Worm (Caenorhabditis elegans) whole organism, young adult: Measurements from ENCODE around the gene C14A4.9.
A peak's percentile ranks its signal among the peaks of the same experiment; 100 is the strongest.

Source experiments
- B0019.2 ChIP-seq: fragments of 200-800 bp; sonication (Bioruptor generic); conservative IDR thresholded peaks from 2 replicates; pipeline ENCODE4 v1.3.6; 2022; ENCODE audit warnings: missing genetic modification reagents, missing genetic modification characterization, missing compliant biosample characterization
- C06A6.2 ChIP-seq: fragments of 200-800 bp; sonication (Bioruptor generic); conservative IDR thresholded peaks from 2 replicates; pipeline ENCODE4 v1.3.6; 2022; ENCODE audit warnings: missing genetic modification characterization, missing compliant biosample characterization
- C17E4.6 ChIP-seq: fragments of 200-800 bp; sonication (Bioruptor generic); IDR thresholded peaks from 2 replicates; pipeline ENCODE4 v1.3.6; 2022; ENCODE audit warnings: missing genetic modification reagents, missing genetic modification characterization, missing compliant biosample characterization
- D2030.7 ChIP-seq: fragments of 200-800 bp; sonication (Bioruptor generic); IDR thresholded peaks from 2 replicates; pipeline ENCODE4 v1.3.6; 2022; ENCODE audit warnings: missing genetic modification reagents, missing genetic modification characterization, missing compliant biosample characterization
- F22D6.2 ChIP-seq: sonication (generic microtip); optimal IDR thresholded peaks from 2 replicates; lab custom pipeline; 2016; ENCODE audit warnings: mild to moderate bottlenecking, missing genetic modification characterization, missing compliant biosample characterization
- F23B12.7 ChIP-seq: sonication (generic microtip); optimal IDR thresholded peaks from 2 replicates; lab custom pipeline; 2017; ENCODE audit warnings: missing genetic modification characterization, mild to moderate bottlenecking, missing compliant biosample characterization, antibody characterized with exemption, moderate library complexity; ENCODE audit not compliant: insufficient read depth
- F33H1.4 ChIP-seq: fragments of 200-800 bp; sonication (Bioruptor generic); IDR thresholded peaks from 2 replicates; pipeline ENCODE4 v1.3.6; 2022; ENCODE audit warnings: missing genetic modification reagents, missing genetic modification characterization, missing compliant biosample characterization
- F37B4.10 ChIP-seq: fragments of 200-800 bp; sonication (Bioruptor generic); IDR thresholded peaks from 2 replicates; pipeline ENCODE4 v1.3.6; 2022; ENCODE audit warnings: missing genetic modification characterization, missing compliant biosample characterization
- F55B11.4 ChIP-seq: sonication (generic microtip); optimal IDR thresholded peaks from 2 replicates; lab custom pipeline; 2016; ENCODE audit warnings: missing compliant biosample characterization, missing genetic modification characterization, borderline replicate concordance; ENCODE audit not compliant: insufficient read depth
- F57A8.1 ChIP-seq: fragments of 200-800 bp; sonication (Bioruptor generic); optimal IDR thresholded peaks from 2 replicates; lab custom pipeline; 2018; ENCODE audit warnings: mild to moderate bottlenecking, missing genetic modification characterization, moderate library complexity, missing compliant biosample characterization
- F57C9.4 ChIP-seq: sonication (generic microtip); optimal IDR thresholded peaks from 2 replicates; lab custom pipeline; 2017; ENCODE audit warnings: mild to moderate bottlenecking, missing genetic modification characterization, missing compliant biosample characterization
- T26A5.8 ChIP-seq: sonication (generic microtip); optimal IDR thresholded peaks from 2 replicates; lab custom pipeline; 2016; ENCODE audit warnings: missing genetic modification characterization, missing compliant biosample characterization
- Y56A3A.18 ChIP-seq: fragments of 200-800 bp; sonication (Bioruptor generic); IDR thresholded peaks from 2 replicates; pipeline ENCODE4 v1.3.6; 2022; ENCODE audit warnings: missing genetic modification reagents, missing genetic modification characterization, missing compliant biosample characterization
- ZK185.1 ChIP-seq: sonication (generic microtip); optimal IDR thresholded peaks from 2 replicates; lab custom pipeline; 2016; ENCODE audit warnings: mild to moderate bottlenecking, missing genetic modification characterization, missing compliant biosample characterization; ENCODE audit not compliant: poor library complexity, severe bottlenecking
- atf-7 ChIP-seq: sonication (generic microtip); optimal IDR thresholded peaks from 2 replicates; lab custom pipeline; 2017; ENCODE audit warnings: mild to moderate bottlenecking, missing genetic modification characterization, missing compliant biosample characterization
- athp-1 ChIP-seq: sonication (generic microtip); optimal IDR thresholded peaks from 2 replicates; lab custom pipeline; 2017; ENCODE audit warnings: mild to moderate bottlenecking, missing genetic modification characterization, missing compliant biosample characterization
- attf-3 ChIP-seq: fragments of 200-800 bp; sonication (Bioruptor generic); conservative IDR thresholded peaks from 2 replicates; pipeline ENCODE4 v1.3.6; 2022; ENCODE audit warnings: missing genetic modification reagents, missing genetic modification characterization, missing compliant biosample characterization
- attf-5 ChIP-seq: fragments of 200-800 bp; sonication (Bioruptor generic); optimal IDR thresholded peaks from 2 replicates; lab custom pipeline; 2018; ENCODE audit warnings: mild to moderate bottlenecking, missing genetic modification characterization, missing compliant biosample characterization
- bed-1 ChIP-seq: fragments of 200-800 bp; sonication (Bioruptor generic); IDR thresholded peaks from 2 replicates; pipeline ENCODE4 v1.3.6; 2022; ENCODE audit warnings: missing genetic modification reagents, missing genetic modification characterization, missing compliant biosample characterization
- bed-2 ChIP-seq: fragments of 200-800 bp; sonication (Bioruptor generic); IDR thresholded peaks from 2 replicates; pipeline ENCODE4 v1.3.6; 2022; ENCODE audit warnings: missing genetic modification reagents, missing genetic modification characterization, missing compliant biosample characterization
- cebp-2 ChIP-seq: fragments of 200-800 bp; sonication (Bioruptor generic); IDR thresholded peaks from 2 replicates; pipeline ENCODE4 v1.3.6; 2022; ENCODE audit warnings: missing genetic modification characterization, missing compliant biosample characterization
- ceh-27 ChIP-seq: fragments of 200-800 bp; sonication (Bioruptor generic); optimal IDR thresholded peaks from 2 replicates; lab custom pipeline; 2018; ENCODE audit warnings: mild to moderate bottlenecking, missing genetic modification characterization, moderate library complexity, missing compliant biosample characterization
- ceh-40 ChIP-seq: fragments of 200-800 bp; sonication (Bioruptor generic); IDR thresholded peaks from 2 replicates; pipeline ENCODE4 v1.3.6; 2022; ENCODE audit warnings: missing genetic modification characterization, missing compliant biosample characterization
- dpl-1 ChIP-seq: fragments of 150-350 bp; optimal IDR thresholded peaks from 2 replicates; lab custom pipeline; 2014; ENCODE audit warnings: missing biosample characterization, missing genetic modification reagents, missing genetic modification characterization
- ekl-4 ChIP-seq: fragments of 200-800 bp; sonication (Bioruptor generic); IDR thresholded peaks from 2 replicates; pipeline ENCODE4 v1.3.6; 2022; ENCODE audit warnings: missing genetic modification reagents, missing genetic modification characterization, missing compliant biosample characterization
- fkh-3 ChIP-seq: sonication (generic microtip); optimal IDR thresholded peaks from 2 replicates; lab custom pipeline; 2016; ENCODE audit warnings: mild to moderate bottlenecking, missing genetic modification characterization, missing compliant biosample characterization
- gei-17 ChIP-seq: fragments of 200-800 bp; sonication (Bioruptor generic); optimal IDR thresholded peaks from 2 replicates; lab custom pipeline; 2018; ENCODE audit warnings: mild to moderate bottlenecking, missing genetic modification characterization, missing compliant biosample characterization
- him-1 ChIP-seq: sonication (generic microtip); optimal IDR thresholded peaks from 2 replicates; lab custom pipeline; 2016; ENCODE audit warnings: missing genotype, missing genetic modification reagents, missing genetic modification characterization, missing compliant biosample characterization
- hmg-20 ChIP-seq: fragments of 200-800 bp; sonication (Bioruptor generic); IDR thresholded peaks from 2 replicates; pipeline ENCODE4 v1.3.6; 2022; ENCODE audit warnings: missing genetic modification reagents, missing genetic modification characterization, missing compliant biosample characterization
- let-526 ChIP-seq: fragments of 200-800 bp; sonication (Bioruptor generic); IDR thresholded peaks from 2 replicates; pipeline ENCODE4 v1.3.6; 2022; ENCODE audit warnings: missing genetic modification reagents, missing genetic modification characterization, missing compliant biosample characterization
- lin-26 ChIP-seq: fragments of 200-800 bp; sonication (Bioruptor generic); IDR thresholded peaks from 2 replicates; pipeline ENCODE4 v1.3.6; 2022; ENCODE audit warnings: missing genetic modification reagents, missing genetic modification characterization, missing compliant biosample characterization
- lin-54 ChIP-seq: fragments of 200-800 bp; sonication (Bioruptor generic); optimal IDR thresholded peaks from 2 replicates; lab custom pipeline; 2018; ENCODE audit warnings: mild to moderate bottlenecking, missing genetic modification characterization, missing compliant biosample characterization
- lir-1 ChIP-seq: fragments of 200-800 bp; sonication (Bioruptor generic); conservative IDR thresholded peaks from 2 replicates; pipeline ENCODE4 v1.3.6; 2022; ENCODE audit warnings: missing genetic modification reagents, missing genetic modification characterization, missing compliant biosample characterization
- madf-3 ChIP-seq: fragments of 200-800 bp; sonication (Bioruptor generic); IDR thresholded peaks from 2 replicates; pipeline ENCODE4 v1.3.6; 2022; ENCODE audit warnings: missing genetic modification reagents, missing genetic modification characterization, missing compliant biosample characterization
- madf-8 ChIP-seq: fragments of 200-800 bp; sonication (Bioruptor generic); conservative IDR thresholded peaks from 2 replicates; pipeline ENCODE4 v1.3.6; 2022; ENCODE audit warnings: missing genetic modification reagents, missing genetic modification characterization, missing compliant biosample characterization
- mcd-1 ChIP-seq: fragments of 200-800 bp; sonication (Bioruptor generic); IDR thresholded peaks from 2 replicates; pipeline ENCODE4 v1.3.6; 2022; ENCODE audit warnings: missing genetic modification reagents, missing genetic modification characterization, missing compliant biosample characterization
- mes-4 ChIP-seq: sonication (generic microtip); optimal IDR thresholded peaks from 2 replicates; lab custom pipeline; 2016; ENCODE audit warnings: missing genotype, missing genetic modification characterization, missing compliant biosample characterization
- nfyb-1 ChIP-seq: fragments of 200-800 bp; sonication (Bioruptor generic); IDR thresholded peaks from 2 replicates; pipeline ENCODE4 v1.3.6; 2022; ENCODE audit warnings: missing genetic modification reagents, missing genetic modification characterization, missing compliant biosample characterization
- nhr-80 ChIP-seq: sonication (generic microtip); optimal IDR thresholded peaks from 2 replicates; lab custom pipeline; 2016; ENCODE audit warnings: missing genetic modification characterization, missing compliant biosample characterization
- nhr-90 ChIP-seq: sonication (generic microtip); optimal IDR thresholded peaks from 2 replicates; lab custom pipeline; 2016; ENCODE audit warnings: missing genotype, mild to moderate bottlenecking, missing genetic modification characterization, missing compliant biosample characterization
- rpc-1 ChIP-seq, 2 experiments: fragments of 150-350 bp in 1 of 2; sonication (generic microtip) in 1 of 2; optimal IDR thresholded peaks; 2 replicates each; lab custom pipeline; 2014 to 2018; ENCODE audit warnings: missing biosample characterization in 1 of 2, missing genetic modification characterization in 1 of 2, missing genetic modification reagents in 1 of 2, missing genotype in 1 of 2
- snpc-1.1 ChIP-seq: sonication (generic microtip); optimal IDR thresholded peaks from 2 replicates; lab custom pipeline; 2017; ENCODE audit warnings: missing genetic modification characterization, mild to moderate bottlenecking, missing compliant biosample characterization, antibody characterized with exemption, moderate library complexity, missing genotype, missing genetic modification reagents; ENCODE audit not compliant: insufficient read depth
- sptf-2 ChIP-seq: fragments of 200-800 bp; sonication (Bioruptor generic); optimal IDR thresholded peaks from 2 replicates; lab custom pipeline; 2018; ENCODE audit warnings: mild to moderate bottlenecking, missing genetic modification characterization, missing compliant biosample characterization
- tbp1 ChIP-seq: fragments of 200-800 bp; sonication (Bioruptor generic); optimal IDR thresholded peaks from 2 replicates; lab custom pipeline; 2018; ENCODE audit warnings: mild to moderate bottlenecking, missing genetic modification characterization, missing compliant biosample characterization
- tlf-1 ChIP-seq: fragments of 200-800 bp; sonication (Bioruptor generic); optimal IDR thresholded peaks from 2 replicates; lab custom pipeline; 2018; ENCODE audit warnings: mild to moderate bottlenecking, missing genetic modification characterization, missing compliant biosample characterization
- ztf-18 ChIP-seq: sonication (generic microtip); optimal IDR thresholded peaks from 2 replicates; lab custom pipeline; 2016; ENCODE audit warnings: missing genotype, mild to moderate bottlenecking, missing genetic modification characterization, missing compliant biosample characterization
- ztf-22 ChIP-seq: fragments of 200-800 bp; sonication (Bioruptor generic); optimal IDR thresholded peaks from 2 replicates; lab custom pipeline; 2018; ENCODE audit warnings: mild to moderate bottlenecking, missing genetic modification characterization, moderate library complexity, missing compliant biosample characterization
- ztf-28 ChIP-seq: fragments of 200-800 bp; sonication (Bioruptor generic); IDR thresholded peaks from 2 replicates; pipeline ENCODE4 v1.3.6; 2022; ENCODE audit warnings: missing genetic modification reagents, missing genetic modification characterization, missing compliant biosample characterization
- ztf-6 ChIP-seq: fragments of 200-800 bp; sonication (Bioruptor generic); IDR thresholded peaks from 2 replicates; pipeline ENCODE4 v1.3.6; 2022; ENCODE audit warnings: missing genetic modification reagents, missing genetic modification characterization, missing compliant biosample characterization

C14A4.9 gene

DNA sequence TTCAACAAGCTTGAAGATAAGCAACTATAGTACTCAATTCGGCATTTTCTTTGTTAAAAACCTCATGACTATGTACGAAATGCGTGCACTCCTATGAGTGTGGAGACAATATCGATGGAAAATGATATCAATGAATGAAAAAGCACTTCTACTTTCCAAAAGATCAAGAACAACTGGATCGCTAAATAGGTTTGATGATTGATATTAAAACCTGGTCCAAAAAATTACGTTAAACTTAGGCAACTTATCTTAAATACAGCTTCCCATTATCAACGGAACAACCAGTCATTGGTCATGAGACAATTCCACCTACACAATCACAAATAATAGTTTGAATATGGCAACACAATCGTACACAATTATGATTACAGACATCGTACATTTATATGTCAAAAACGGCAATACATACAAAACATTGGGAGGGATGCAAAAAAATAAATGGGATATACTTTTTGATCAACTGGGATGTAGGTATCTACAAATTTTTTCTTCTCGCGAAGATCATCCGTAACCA, 39.4 kb upstream of the C14A4.9 start (continued):
- TF ChIP-seq rpc-1 (optimal IDR thresholded peaks at IDR 0.05; lab: Kevin White, UChicago) (no peak), rpc-1 (tag; optimal IDR thresholded peaks at IDR 0.05; lab: Kevin White, UChicago) (no peak), ZK185.1 (tag; lab: Kevin White, UChicago) (peak; percentile 6), lin-26 (GFP tag; lab: Robert Waterston, UW) (0 out of 2 replicates have a peak, but pooled peaks have one; percentile 68), F22D6.2 (no peak), F23B12.7 (tag; lab: Kevin White, UChicago) (no peak), ztf-22 (GFP tag; lab: Kevin White, UChicago) (no peak), ceh-40 (GFP tag; lab: Robert Waterston, UW) (peak; percentile 68; the same call in 1 of the 2 replicates), F37B4.10 (GFP tag; lab: Robert Waterston, UW) (no peak), Y56A3A.18 (no peak), attf-3 (no peak), nhr-80 (tag; lab: Kevin White, UChicago) (no peak), athp-1 (tag; lab: Kevin White, UChicago) (peak; percentile 44), D2030.7 (no peak), T26A5.8 (no peak), madf-8 (GFP tag; lab: Robert Waterston, UW) (no peak), ceh-27 (peak; percentile 1), nhr-90 (tag; lab: Kevin White, UChicago) (peak; percentile 4), atf-7 (tag; lab: Kevin White, UChicago) (no peak), bed-2 (GFP tag; lab: Robert Waterston, UW) (no peak), him-1 (tag; lab: Kevin White, UChicago) (no peak), lin-54 (peak; percentile 23), C06A6.2 (no peak), sptf-2 (GFP tag; lab: Kevin White, UChicago) (no peak), F55B11.4 (tag; lab: Kevin White, UChicago) (no peak), bed-1 (GFP tag; lab: Robert Waterston, UW) (no peak), cebp-2 (GFP tag; lab: Robert Waterston, UW) (no peak), nfyb-1 (peak; percentile 23; the same call in 1 of the 2 replicates), mes-4 (no peak), B0019.2 (no peak), lir-1 (GFP tag; lab: Robert Waterston, UW) (no peak)

DNA sequence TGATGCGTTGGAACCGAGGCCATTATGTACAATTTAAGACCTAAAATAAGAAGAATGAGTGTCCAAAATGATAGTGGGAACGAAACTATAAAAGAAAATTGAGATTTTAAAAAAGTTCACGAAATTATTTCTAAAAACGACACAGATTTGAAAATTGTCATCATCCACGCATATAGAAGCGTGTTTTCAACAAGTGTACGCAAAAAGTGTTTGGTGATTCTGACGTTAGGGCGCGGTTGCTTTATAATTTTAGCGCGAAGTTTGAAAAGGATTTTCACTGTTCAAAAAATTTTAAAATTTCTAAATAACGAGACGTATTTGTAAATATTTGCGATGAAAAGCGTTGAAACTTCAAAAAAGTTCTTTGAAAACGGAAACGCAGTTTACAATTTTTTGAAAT, 35.8 kb upstream of the C14A4.9 start, which contains the start of gene cdc-48.1:
TSS of gene cdc-48.1 (minus strand) at position 40 of the 400 bp plus-strand sequence.
- TF ChIP-seq ztf-28 (GFP tag; lab: Robert Waterston, UW) (peak; percentile 97), mcd-1 (GFP tag; lab: Robert Waterston, UW) (peak; percentile 100), madf-3 (GFP tag; lab: Robert Waterston, UW) (peak; percentile 98), ekl-4 (peak; percentile 99), F33H1.4 (GFP tag; lab: Robert Waterston, UW) (peak; percentile 96), snpc-1.1 (peak; percentile 87), ztf-18 (tag; lab: Kevin White, UChicago) (peak; percentile 89), lir-1 (GFP tag; lab: Robert Waterston, UW) (peak; percentile 99), F57C9.4 (tag; lab: Kevin White, UChicago) (peak; percentile 93), athp-1 (tag; lab: Kevin White, UChicago) (peak; percentile 100), let-526 (GFP tag; lab: Robert Waterston, UW) (peak; percentile 98), attf-3 (peak; percentile 94), tbp1 (GFP tag; lab: Kevin White, UChicago) (peak; percentile 83), ztf-6 (peak; percentile 99), F57A8.1 (GFP tag; lab: Kevin White, UChicago) (peak; percentile 84), dpl-1 (peak; percentile 100), attf-5 (GFP tag; lab: Kevin White, UChicago) (peak; percentile 100), hmg-20 (GFP tag; lab: Robert Waterston, UW) (peak; percentile 95), gei-17 (GFP tag; lab: Kevin White, UChicago) (peak; percentile 91), C06A6.2 (peak; percentile 98), tlf-1 (GFP tag; lab: Kevin White, UChicago) (peak; percentile 100), C17E4.6 (GFP tag; lab: Robert Waterston, UW) (peak; percentile 99), fkh-3 (tag; lab: Kevin White, UChicago) (peak; percentile 59)
